Fruit fly (Drosophila melanogaster) whole organism, embryonic: ENCODE results near the gene Lsd-1.

Source experiments
- Adf1 ChIP-seq: fragments of 200-800 bp; sonication (Bioruptor generic); IDR thresholded peaks from 2 replicates; pipeline ENCODE4 v1.3.6; 2022; ENCODE audit warnings: missing biosample characterization, missing genetic modification characterization
- Awh ChIP-seq: fragments of 200-800 bp; sonication (Bioruptor generic); IDR thresholded peaks from 2 replicates; pipeline ENCODE4, ENCODE4 v1.3.6; 2022; ENCODE audit warnings: missing biosample characterization, missing genetic modification characterization
- CG10147 ChIP-seq: fragments of 200-800 bp; sonication (Bioruptor generic); optimal IDR thresholded peaks from 2 replicates; lab custom pipeline; 2019; ENCODE audit warnings: missing biosample characterization, mild to moderate bottlenecking, missing genetic modification characterization, moderate library complexity
- CG10267 ChIP-seq: fragments of 200-800 bp; sonication (Bioruptor generic); optimal IDR thresholded peaks from 2 replicates; lab custom pipeline; 2018; ENCODE audit warnings: missing biosample characterization, mild to moderate bottlenecking, missing genetic modification characterization, moderate library complexity
- CG10366 ChIP-seq: fragments of 200-800 bp; sonication (Bioruptor generic); IDR thresholded peaks from 2 replicates; pipeline ENCODE4 v1.3.6; 2022; ENCODE audit warnings: missing biosample characterization, missing genetic modification characterization
- CG10979 ChIP-seq: fragments of 200-800 bp; sonication (Bioruptor generic); optimal IDR thresholded peaks from 2 replicates; lab custom pipeline; 2018; ENCODE audit warnings: missing biosample characterization, mild to moderate bottlenecking, missing genetic modification characterization, moderate library complexity
- CG12155 ChIP-seq: fragments of 200-800 bp; sonication (Bioruptor generic); optimal IDR thresholded peaks from 3 replicates; lab custom pipeline; 2016; ENCODE audit warnings: missing biosample characterization, missing genetic modification characterization
- CG12744 ChIP-seq: fragments of 200-800 bp; sonication (Bioruptor generic); optimal IDR thresholded peaks from 2 replicates; lab custom pipeline; 2016; ENCODE audit warnings: missing biosample characterization, missing genetic modification characterization
- CG14860 ChIP-seq: fragments of 200-800 bp; sonication (Bioruptor generic); IDR thresholded peaks from 3 replicates; pipeline ENCODE4 v1.3.6; 2022; ENCODE audit warnings: missing biosample characterization, missing genetic modification characterization; ENCODE audit not compliant: partially characterized antibody
- CG14965 ChIP-seq: fragments of 200-800 bp; sonication (Bioruptor generic); optimal IDR thresholded peaks from 2 replicates; lab custom pipeline; 2016; ENCODE audit warnings: missing biosample characterization, missing genetic modification characterization, borderline replicate concordance
- CG1529 ChIP-seq: fragments of 200-800 bp; sonication (Bioruptor generic); optimal IDR thresholded peaks from 3 replicates; lab custom pipeline; 2018; ENCODE audit warnings: missing biosample characterization, missing genetic modification characterization
- CG1602 ChIP-seq: fragments of 200-800 bp; sonication (Bioruptor generic); optimal IDR thresholded peaks from 3 replicates; lab custom pipeline; 2016; ENCODE audit warnings: missing biosample characterization, missing genetic modification characterization
- CG1647 ChIP-seq: fragments of 200-800 bp; sonication (Bioruptor generic); optimal IDR thresholded peaks from 3 replicates; lab custom pipeline; 2016; ENCODE audit warnings: missing biosample characterization, missing genetic modification characterization
- CG17186 ChIP-seq: fragments of 200-800 bp; sonication (Bioruptor generic); optimal IDR thresholded peaks from 3 replicates; lab custom pipeline; 2017; ENCODE audit warnings: missing biosample characterization, missing genetic modification reagents, missing genetic modification characterization
- CG2712 ChIP-seq: fragments of 200-800 bp; optimal IDR thresholded peaks from 3 replicates; lab custom pipeline; 2019; ENCODE audit warnings: missing biosample characterization, mild to moderate bottlenecking, missing genetic modification characterization, moderate library complexity
- CG31441 ChIP-seq: fragments of 200-800 bp; sonication (Bioruptor generic); IDR thresholded peaks from 2 replicates; pipeline ENCODE4 v1.3.6; 2022; ENCODE audit warnings: missing biosample characterization, missing genetic modification characterization
- CG3838 ChIP-seq: fragments of 200-800 bp; sonication (Bioruptor generic); optimal IDR thresholded peaks from 3 replicates; lab custom pipeline; 2016; ENCODE audit warnings: missing biosample characterization, missing genetic modification characterization
- CG4328 ChIP-seq: fragments of 200-800 bp; sonication (Bioruptor generic); optimal IDR thresholded peaks from 3 replicates; lab custom pipeline; 2017; ENCODE audit warnings: missing biosample characterization, missing genetic modification reagents, missing genetic modification characterization
- CG7372 ChIP-seq: fragments of 200-800 bp; sonication (Bioruptor generic); IDR thresholded peaks from 2 replicates; pipeline ENCODE4 v1.3.6; 2022; ENCODE audit warnings: missing biosample characterization, missing genetic modification characterization
- CG7963 ChIP-seq: fragments of 200-800 bp; sonication (Bioruptor generic); IDR thresholded peaks from 3 replicates; pipeline ENCODE4 v1.3.6; 2022; ENCODE audit warnings: missing biosample characterization, missing genetic modification characterization; ENCODE audit not compliant: partially characterized antibody
- CG8089 ChIP-seq: fragments of 200-800 bp; sonication (Bioruptor generic); optimal IDR thresholded peaks from 3 replicates; lab custom pipeline; 2016; ENCODE audit warnings: missing biosample characterization, missing genetic modification characterization
- CG9727 ChIP-seq: fragments of 200-800 bp; sonication (Bioruptor generic); optimal IDR thresholded peaks from 3 replicates; lab custom pipeline; 2017; ENCODE audit warnings: missing biosample characterization, mild to moderate bottlenecking, missing genetic modification characterization
- CG9876 ChIP-seq: fragments of 200-800 bp; sonication (Bioruptor generic); optimal IDR thresholded peaks from 2 replicates; lab custom pipeline; 2016; ENCODE audit warnings: missing biosample characterization, missing genetic modification characterization
- CkIIα-i1 ChIP-seq: fragments of 200-800 bp; sonication (Bioruptor generic); IDR thresholded peaks from 2 replicates; pipeline ENCODE4 v1.3.6; 2022; ENCODE audit warnings: missing biosample characterization, missing genetic modification characterization
- ERR ChIP-seq: fragments of 200-800 bp; sonication (Bioruptor generic); optimal IDR thresholded peaks from 2 replicates; lab custom pipeline; 2016; ENCODE audit warnings: missing biosample characterization, missing genetic modification characterization
- Hey ChIP-seq: fragments of 200-800 bp; sonication (Bioruptor generic); optimal IDR thresholded peaks from 3 replicates; lab custom pipeline; 2018; ENCODE audit warnings: missing biosample characterization, mild to moderate bottlenecking, missing genetic modification characterization
- Neu2 ChIP-seq: fragments of 200-800 bp; sonication (Bioruptor generic); optimal IDR thresholded peaks from 3 replicates; lab custom pipeline; 2016; ENCODE audit warnings: missing biosample characterization, missing genetic modification characterization, borderline replicate concordance
- NfI ChIP-seq: fragments of 200-800 bp; sonication (Bioruptor generic); optimal IDR thresholded peaks from 3 replicates; lab custom pipeline; 2018; ENCODE audit warnings: missing biosample characterization, mild to moderate bottlenecking, missing genetic modification characterization, moderate library complexity
- Taf1 ChIP-seq: fragments of 200-800 bp; sonication (Bioruptor generic); IDR thresholded peaks from 2 replicates; pipeline ENCODE4 v1.3.6; 2022; ENCODE audit warnings: missing biosample characterization, missing genetic modification characterization
- Tbp ChIP-seq: fragments of >200 bp; optimal IDR thresholded peaks from 2 replicates; lab custom pipeline; 2018; ENCODE audit warnings: missing biosample characterization, missing genetic modification characterization
- abd-A ChIP-seq: fragments of 200-800 bp; sonication (Bioruptor generic); optimal IDR thresholded peaks from 3 replicates; lab custom pipeline; 2019; ENCODE audit warnings: missing biosample characterization, mild to moderate bottlenecking, missing genetic modification characterization, moderate library complexity
- aop ChIP-seq: fragments of 200-800 bp; sonication (Bioruptor generic); IDR thresholded peaks from 2 replicates; pipeline ENCODE4 v1.3.6; 2022; ENCODE audit warnings: missing biosample characterization, missing genetic modification characterization
- bab2 ChIP-seq: fragments of 200-800 bp; sonication (Bioruptor generic); optimal IDR thresholded peaks from 2 replicates; lab custom pipeline; 2016; ENCODE audit warnings: missing biosample characterization, missing genetic modification characterization
- cas ChIP-seq: fragments of 200-800 bp; sonication (Bioruptor generic); IDR thresholded peaks from 2 replicates; pipeline ENCODE4 v1.3.6; 2022; ENCODE audit warnings: missing biosample characterization, missing genetic modification characterization
- cg ChIP-seq: fragments of 200-800 bp; sonication (Bioruptor generic); optimal IDR thresholded peaks from 3 replicates; lab custom pipeline; 2019; ENCODE audit warnings: missing biosample characterization, mild to moderate bottlenecking, missing genetic modification characterization, moderate library complexity
- emc ChIP-seq: fragments of 200-800 bp; sonication (Bioruptor generic); optimal IDR thresholded peaks from 2 replicates; lab custom pipeline; 2016; ENCODE audit warnings: missing biosample characterization, missing genetic modification characterization
- gfzf ChIP-seq: fragments of 200-800 bp; sonication (Bioruptor generic); optimal IDR thresholded peaks from 2 replicates; lab custom pipeline; 2016; ENCODE audit warnings: missing biosample characterization, mild to moderate bottlenecking, missing genetic modification characterization, moderate library complexity
- ham ChIP-seq: fragments of 200-800 bp; sonication (Bioruptor generic); IDR thresholded peaks from 2 replicates; pipeline ENCODE4 v1.3.6; 2022; ENCODE audit warnings: missing biosample characterization, missing genetic modification characterization
- kay ChIP-seq: fragments of 200-800 bp; sonication (Bioruptor generic); optimal IDR thresholded peaks from 2 replicates; lab custom pipeline; 2016; ENCODE audit warnings: missing biosample characterization, missing genetic modification characterization
- mld ChIP-seq: fragments of 200-800 bp; sonication (Bioruptor generic); IDR thresholded peaks from 3 replicates; pipeline ENCODE4 v1.3.6; 2022; ENCODE audit warnings: missing biosample characterization, missing genetic modification characterization; ENCODE audit not compliant: partially characterized antibody
- nom ChIP-seq: fragments of 200-800 bp; sonication (Bioruptor generic); optimal IDR thresholded peaks from 2 replicates; lab custom pipeline; 2017; ENCODE audit warnings: missing biosample characterization, missing genetic modification characterization, mild to moderate bottlenecking, moderate library complexity, missing genetic modification reagents
- pan ChIP-seq, 4 experiments: fragments of >200 bp in 3 of 4; fragments of 200-800 bp in 1 of 4; sonication (Bioruptor generic) in 1 of 4; optimal IDR thresholded peaks in 3 of 4; IDR thresholded peaks in 1 of 4; 2 replicates each; pipeline versions ENCODE4 v1.3.6 to Lab custom; 2017 to 2022; ENCODE audit warnings: missing biosample characterization in 2 of 4, missing genetic modification characterization in 2 of 4, mixed read lengths in 1 of 4
- psq ChIP-seq: fragments of 200-800 bp; sonication (Bioruptor generic); optimal IDR thresholded peaks from 2 replicates; lab custom pipeline; 2017; ENCODE audit warnings: missing biosample characterization, missing genetic modification characterization
- sens-2 ChIP-seq: fragments of 200-800 bp; sonication (Bioruptor generic); IDR thresholded peaks from 2 replicates; pipeline ENCODE4 v1.3.6; 2022; ENCODE audit warnings: missing biosample characterization, missing genetic modification characterization
- shn ChIP-seq: fragments of 200-800 bp; sonication (Bioruptor generic); optimal IDR thresholded peaks from 3 replicates; lab custom pipeline; 2016; ENCODE audit warnings: missing biosample characterization, missing genetic modification characterization
- slbo ChIP-seq: fragments of 200-800 bp; sonication (Bioruptor generic); IDR thresholded peaks from 2 replicates; pipeline ENCODE4 v1.3.6; 2022; ENCODE audit warnings: missing biosample characterization, missing genetic modification characterization
- slp2 ChIP-seq: fragments of 200-800 bp; sonication (Bioruptor generic); optimal IDR thresholded peaks from 2 replicates; lab custom pipeline; 2016; ENCODE audit warnings: missing biosample characterization, missing genetic modification characterization
- sna ChIP-seq: fragments of 200-800 bp; sonication (Bioruptor generic); IDR thresholded peaks from 2 replicates; pipeline ENCODE4 v1.3.6; 2022; ENCODE audit warnings: missing biosample characterization, missing genetic modification characterization; ENCODE audit not compliant: partially characterized antibody
- sqz ChIP-seq: fragments of 200-800 bp; sonication (Bioruptor generic); optimal IDR thresholded peaks from 3 replicates; lab custom pipeline; 2018; ENCODE audit warnings: missing biosample characterization, mild to moderate bottlenecking, missing genetic modification characterization
- tio ChIP-seq: fragments of 200-800 bp; sonication (Bioruptor generic); optimal IDR thresholded peaks from 2 replicates; lab custom pipeline; 2017; ENCODE audit warnings: missing biosample characterization, missing genetic modification characterization, inconsistent platforms
- trh ChIP-seq: fragments of 200-800 bp; sonication (Bioruptor generic); optimal IDR thresholded peaks from 2 replicates; lab custom pipeline; 2016; ENCODE audit warnings: missing biosample characterization, missing genetic modification characterization

Lsd-1 gene

dm6 chr3R:23726740-23727139, 36.9 kb upstream of the Lsd-1 start (continued):
- TF ChIP-seq CG8089: peak; percentile 13
- TF ChIP-seq Hey (tag; lab: Kevin White, UChicago): no peak
- TF ChIP-seq CG14965 (GFP tag; lab: Kevin White, UChicago): no peak
- TF ChIP-seq cas (GFP tag; lab: Robert Waterston, UW): peak; percentile 77
- no peak for TF ChIP-seq CG1529 (GFP tag; lab: Kevin White, UChicago)
- no peak for TF ChIP-seq CG17186 (GFP tag; lab: Kevin White, UChicago)
- peak; percentile 65 for TF ChIP-seq NfI (GFP tag; lab: Kevin White, UChicago)
- TF ChIP-seq sqz (GFP tag; lab: Kevin White, UChicago): peak; percentile 33
- TF ChIP-seq sna: no peak
- TF ChIP-seq emc (GFP tag; lab: Kevin White, UChicago): no peak
- peak; percentile 77 for TF ChIP-seq CG2712 (tag; lab: Kevin White, UChicago)
- peak; percentile 85 for TF ChIP-seq CG9727 (GFP tag; lab: Kevin White, UChicago)
- TF ChIP-seq Tbp (GFP tag; lab: Kevin White, UChicago): no peak
- TF ChIP-seq CG4328 (GFP tag; lab: Kevin White, UChicago): no peak
- peak; percentile 63 for TF ChIP-seq CG10267 (tag; lab: Kevin White, UChicago)
- peak; percentile 75; the same call in 1 of the 2 replicates for TF ChIP-seq ham (GFP tag; lab: Robert Waterston, UW)
- TF ChIP-seq aop (GFP tag; lab: Robert Waterston, UW): no peak
- peak; percentile 9 for TF ChIP-seq psq (GFP tag; lab: Kevin White, UChicago)
- TF ChIP-seq slp2: peak; percentile 61
- peak; percentile 59 for TF ChIP-seq CG1602 (GFP tag; lab: Kevin White, UChicago)
- TF ChIP-seq slbo (GFP tag; lab: Robert Waterston, UW): peak; percentile 92
- TF ChIP-seq CkIIα-i1 (GFP tag; lab: Robert Waterston, UW): no peak
- TF ChIP-seq Neu2 (GFP tag; lab: Kevin White, UChicago): no peak
- peak; percentile 86 for TF ChIP-seq CG10147 (GFP tag; lab: Kevin White, UChicago)
- peak; percentile 56 for TF ChIP-seq CG10979 (tag; lab: Kevin White, UChicago)
- 0 out of 2 replicates have a peak, but pooled peaks have one; percentile 46 for TF ChIP-seq Awh (GFP tag; lab: Robert Waterston, UW)
- TF ChIP-seq bab2 (GFP tag; lab: Kevin White, UChicago): peak; percentile 80
- TF ChIP-seq pan (optimal IDR thresholded peaks at IDR 0.05; lab: Kevin White, UChicago): no peak
- peak in 1 of 2 experiments; percentile 88 for TF ChIP-seq pan (GFP tag; optimal IDR thresholded peaks at IDR 0.05 in 1 of 2, IDR thresholded peaks at IDR 0.05 in 1 of 2)
- peak; percentile 77 for TF ChIP-seq CG10366 (GFP tag; lab: Robert Waterston, UW)
- TF ChIP-seq Adf1: peak; percentile 68
- peak; percentile 51 for TF ChIP-seq kay (GFP tag; lab: Kevin White, UChicago)
- TF ChIP-seq CG14860 (GFP tag; lab: Robert Waterston, UW): no peak
- TF ChIP-seq CG12155: peak; percentile 84
- TF ChIP-seq CG7372 (GFP tag; lab: Robert Waterston, UW): peak; percentile 81
- TF ChIP-seq trh (GFP tag; lab: Kevin White, UChicago): no peak
- peak; percentile 61 for TF ChIP-seq tio
- TF ChIP-seq CG31441: peak; percentile 77
- TF ChIP-seq CG1647 (GFP tag; lab: Kevin White, UChicago): peak; percentile 65
- peak; percentile 53 for TF ChIP-seq CG12744 (GFP tag; lab: Kevin White, UChicago)
- no peak for TF ChIP-seq CG7963 (GFP tag; lab: Robert Waterston, UW)
- TF ChIP-seq cg: no peak
- TF ChIP-seq sens-2 (GFP tag; lab: Robert Waterston, UW): no peak
- TF ChIP-seq CG9876 (GFP tag; lab: Kevin White, UChicago): peak; percentile 1
- no peak for TF ChIP-seq gfzf
- TF ChIP-seq mld (GFP tag; lab: Robert Waterston, UW): no peak
- TF ChIP-seq ERR (GFP tag; lab: Kevin White, UChicago): peak; percentile 47
- no peak for TF ChIP-seq nom (GFP tag; lab: Kevin White, UChicago)
- TF ChIP-seq abd-A (tag; lab: Kevin White, UChicago): peak; percentile 5
- peak; percentile 30 for TF ChIP-seq CG3838 (GFP tag; lab: Kevin White, UChicago)
- peak; percentile 70; the same call in 1 of the 2 replicates for TF ChIP-seq Taf1 (GFP tag; lab: Robert Waterston, UW)
- peak; percentile 32 for TF ChIP-seq shn
